Fruit fly (Drosophila melanogaster): ENCODE measurements around the gene sens-2.

Gene sens-2

DNA sequence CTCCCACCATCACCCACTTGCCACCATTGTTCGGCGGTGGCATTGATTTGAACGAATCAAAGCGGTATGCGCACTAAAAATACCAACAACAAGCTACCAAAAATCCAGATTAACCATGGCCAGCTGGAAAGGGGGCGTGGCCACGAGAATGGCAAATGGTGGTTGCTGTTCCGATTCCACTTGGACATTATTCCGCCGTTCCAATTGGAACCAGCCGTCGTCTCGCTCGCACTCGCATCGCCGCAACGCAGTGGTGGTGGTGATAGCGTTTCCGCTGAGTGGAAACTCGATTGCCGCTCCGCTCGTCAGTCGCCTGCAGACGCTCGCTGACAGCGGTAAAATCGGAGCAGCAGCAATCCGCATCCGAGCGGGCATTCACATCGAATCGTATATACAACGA is at the start of gene sens-2:
TSS of gene sens-2 (plus strand) at position 304 of the 400 bp plus-strand sequence.
- TF ChIP-seq CG13204 (GFP tag; optimal IDR thresholded peaks at IDR 0.05) (peak; percentile 9), Ets98B (GFP tag; IDR thresholded peaks at IDR 0.05) (no peak), CG4496 (GFP tag; IDR thresholded peaks at IDR 0.05) (peak; percentile 33; the same call in 1 of the 3 replicates), CG9948 (tag; optimal IDR thresholded peaks at IDR 0.05) (no peak)

DNA sequence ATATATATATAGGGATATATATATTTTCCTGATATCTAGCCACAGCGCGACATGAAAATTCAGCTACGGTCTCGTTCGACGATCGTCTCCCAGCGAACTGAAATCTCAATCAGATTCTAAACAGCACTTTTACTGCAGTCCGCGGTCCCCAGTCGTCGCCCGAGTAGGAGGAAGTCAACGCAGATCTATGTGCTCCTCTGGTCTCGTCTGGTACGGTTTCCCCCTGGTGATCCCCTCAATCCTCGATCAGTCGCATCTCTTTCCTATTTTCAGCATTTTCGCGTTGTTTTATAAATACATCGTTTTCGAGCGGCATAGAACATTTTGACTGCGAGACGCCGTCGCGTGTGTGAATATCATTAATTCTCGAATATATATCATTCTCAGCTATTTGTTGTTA is 49.1 kb upstream of the sens-2 start, which contains the start of gene LUBEL:
TSS of gene LUBEL (minus strand) at position 101 of the 400 bp plus-strand sequence.
- TF ChIP-seq rn (GFP tag; IDR thresholded peaks at IDR 0.05) (no peak), gl (tag; optimal IDR thresholded peaks at IDR 0.05) (no peak), CG32121 (GFP tag; IDR thresholded peaks at IDR 0.05) (0 out of 2 replicates have a peak, but pooled peaks have one; percentile 32), Snoo (tag; optimal IDR thresholded peaks at IDR 0.05) (no peak)

DNA sequence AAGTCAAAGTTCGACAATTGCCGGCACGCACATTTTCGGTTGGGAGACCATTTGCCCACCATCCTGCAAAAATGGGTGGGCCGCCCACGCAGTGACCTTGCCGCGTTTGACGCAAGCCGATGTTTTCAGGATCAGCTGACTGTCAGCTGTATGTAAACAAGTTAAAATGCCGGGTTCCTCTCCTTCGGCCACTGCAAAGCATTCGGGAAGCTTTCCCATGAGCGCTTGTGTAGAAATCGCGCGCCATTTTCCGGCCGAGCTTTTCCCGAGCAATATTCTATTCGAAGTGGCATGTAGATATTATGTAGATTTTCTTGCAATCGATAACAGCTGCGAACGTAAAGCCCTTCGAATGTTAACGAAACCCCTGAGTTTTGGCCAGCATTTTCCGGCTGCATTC is 48.1 kb upstream of the sens-2 start, which contains the start of gene CG17378:
TSS of gene CG17378 (plus strand) at position 397 of the 400 bp plus-strand sequence.
- TF ChIP-seq CG32121 (GFP tag; IDR thresholded peaks at IDR 0.05) (no peak), CG12605 (GFP tag; IDR thresholded peaks at IDR 0.05) (no peak), CG8159 (tag; optimal IDR thresholded peaks at IDR 0.05) (no peak), CG17806 (tag; optimal IDR thresholded peaks at IDR 0.05) (no peak), rn (GFP tag; IDR thresholded peaks at IDR 0.05) (no peak), Snoo (tag; optimal IDR thresholded peaks at IDR 0.05) (no peak), CG14655 (GFP tag; optimal IDR thresholded peaks at IDR 0.05) (no peak), D1 (tag; optimal IDR thresholded peaks at IDR 0.05) (no peak), EcR (GFP tag; optimal IDR thresholded peaks at IDR 0.05) (no peak), Ets98B (GFP tag; IDR thresholded peaks at IDR 0.05) (no peak), CG9948 (tag; optimal IDR thresholded peaks at IDR 0.05) (no peak), CG8301 (tag; optimal IDR thresholded peaks at IDR 0.05) (no peak), CG15710 (tag; optimal IDR thresholded peaks at IDR 0.05) (no peak), CG34367 (tag; optimal IDR thresholded peaks at IDR 0.05) (no peak), CG4496 (GFP tag; IDR thresholded peaks at IDR 0.05) (no peak), Pif1B (GFP tag; optimal IDR thresholded peaks at IDR 0.05) (no peak), gl (tag; optimal IDR thresholded peaks at IDR 0.05) (no peak), fd96Ca (GFP tag; IDR thresholded peaks at IDR 0.05) (no peak), CG10348 (GFP tag; IDR thresholded peaks at IDR 0.05) (no peak)

DNA sequence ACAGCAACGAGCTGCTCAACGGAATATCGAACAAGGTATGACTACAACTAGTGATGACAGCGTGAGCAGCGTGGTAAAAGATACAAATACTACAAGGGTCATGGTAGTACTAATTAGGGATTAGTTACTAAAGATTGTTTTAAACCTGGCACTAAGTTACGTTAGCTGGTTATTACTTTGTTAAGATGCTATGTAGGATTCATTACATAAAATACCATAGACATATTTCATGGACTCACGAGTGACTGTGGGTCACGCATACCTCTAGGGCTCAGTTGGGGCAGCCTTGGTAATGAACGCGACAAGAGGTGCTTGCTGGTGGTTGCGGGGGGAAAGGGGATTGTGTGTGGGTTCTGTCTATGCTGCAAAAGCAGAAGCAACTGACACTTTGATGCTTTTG is 46.9 kb upstream of the sens-2 start:
- TF ChIP-seq CG8301 (tag; optimal IDR thresholded peaks at IDR 0.05) (no peak), CG10348 (GFP tag; IDR thresholded peaks at IDR 0.05) (no peak), CG17806 (tag; optimal IDR thresholded peaks at IDR 0.05) (no peak), D1 (tag; optimal IDR thresholded peaks at IDR 0.05) (no peak), CG12605 (GFP tag; IDR thresholded peaks at IDR 0.05) (no peak), CG13204 (GFP tag; optimal IDR thresholded peaks at IDR 0.05) (no peak), CG14655 (GFP tag; optimal IDR thresholded peaks at IDR 0.05) (no peak), Pif1B (GFP tag; optimal IDR thresholded peaks at IDR 0.05) (no peak), fd96Ca (GFP tag; IDR thresholded peaks at IDR 0.05) (no peak), CG9948 (tag; optimal IDR thresholded peaks at IDR 0.05) (no peak), CG32121 (GFP tag; IDR thresholded peaks at IDR 0.05) (no peak), CG34367 (tag; optimal IDR thresholded peaks at IDR 0.05) (no peak), Snoo (tag; optimal IDR thresholded peaks at IDR 0.05) (no peak), CG8159 (tag; optimal IDR thresholded peaks at IDR 0.05) (no peak), rn (GFP tag; IDR thresholded peaks at IDR 0.05) (no peak), Pif1A (GFP tag; optimal IDR thresholded peaks at IDR 0.05) (no peak), gl (tag; optimal IDR thresholded peaks at IDR 0.05) (no peak), CG4496 (GFP tag; IDR thresholded peaks at IDR 0.05) (no peak)

DNA sequence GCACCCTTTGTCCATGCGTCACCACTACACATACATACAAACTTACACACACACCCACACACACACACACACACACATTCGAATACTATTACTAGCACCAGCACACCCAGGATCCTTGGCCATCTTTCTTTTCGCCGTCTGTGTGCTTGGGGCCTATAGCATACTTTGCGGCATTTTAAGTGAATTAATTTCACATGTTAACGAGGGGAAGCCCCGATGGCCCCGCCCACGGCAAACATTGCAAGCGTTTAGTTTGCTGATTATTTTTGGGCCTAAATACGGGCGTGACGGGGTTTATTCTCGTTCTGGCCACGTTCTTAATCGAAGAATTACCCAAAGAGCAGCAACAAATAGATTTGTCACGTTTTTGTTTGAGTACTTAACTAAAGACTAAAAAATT is 38.3 kb upstream of the sens-2 start:
- TF ChIP-seq CG32121 (GFP tag; IDR thresholded peaks at IDR 0.05): no peak
- TF ChIP-seq Ets98B (GFP tag; IDR thresholded peaks at IDR 0.05): no peak
- no peak for TF ChIP-seq fd96Ca (GFP tag; IDR thresholded peaks at IDR 0.05)
- TF ChIP-seq Snoo (tag; optimal IDR thresholded peaks at IDR 0.05): no peak
- no peak for TF ChIP-seq CG9948 (tag; optimal IDR thresholded peaks at IDR 0.05)
- no peak for TF ChIP-seq Pif1B (GFP tag; optimal IDR thresholded peaks at IDR 0.05)
- TF ChIP-seq CG4496 (GFP tag; IDR thresholded peaks at IDR 0.05): peak; percentile 65; the same call in 2 of the 3 replicates
- TF ChIP-seq CG34367 (tag; optimal IDR thresholded peaks at IDR 0.05): no peak
- TF ChIP-seq D1 (tag; optimal IDR thresholded peaks at IDR 0.05): no peak

DNA sequence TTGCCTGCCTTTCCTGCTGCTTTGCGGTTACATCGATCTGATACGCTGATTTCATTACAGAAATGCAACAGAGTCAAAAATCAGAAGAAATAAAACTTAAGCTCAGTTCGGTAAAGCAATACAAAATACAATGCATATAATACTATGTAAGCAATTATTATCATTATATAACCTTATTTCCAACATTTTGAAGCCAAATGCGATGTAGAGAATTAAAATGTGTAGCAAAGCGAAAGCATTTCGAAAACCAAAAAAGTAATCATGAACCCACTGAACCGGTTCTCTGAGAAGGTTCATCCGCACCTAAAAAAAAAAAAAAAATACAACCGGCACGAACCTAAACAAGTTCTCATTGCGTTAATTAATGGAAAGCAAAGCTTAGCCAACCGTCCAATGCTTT is 37.5 kb upstream of the sens-2 start:
- TF ChIP-seq EcR (GFP tag; optimal IDR thresholded peaks at IDR 0.05) (peak; percentile 22), CG32121 (GFP tag; IDR thresholded peaks at IDR 0.05) (no peak)

DNA sequence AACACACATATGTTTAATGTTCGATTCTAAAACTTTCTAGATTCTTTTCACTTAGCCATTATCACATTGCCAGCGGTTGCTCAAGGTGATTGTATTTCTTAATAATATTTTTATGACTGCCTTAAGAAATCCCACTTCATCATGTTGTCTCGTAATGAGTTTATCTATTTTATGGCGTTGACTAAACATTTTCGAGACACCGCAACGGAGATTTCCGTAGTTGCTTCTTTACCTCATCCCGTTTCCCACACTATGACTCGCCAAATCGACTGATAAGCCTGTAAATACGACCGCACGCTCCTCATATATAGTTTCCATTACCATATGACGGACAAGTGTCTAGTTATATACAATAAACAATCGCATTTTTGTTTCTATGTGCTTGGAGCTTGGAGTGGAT is 36.2 kb upstream of the sens-2 start:
- no peak for TF ChIP-seq rn (GFP tag; IDR thresholded peaks at IDR 0.05)
- TF ChIP-seq CG34367 (tag; optimal IDR thresholded peaks at IDR 0.05): no peak
- no peak for TF ChIP-seq EcR (GFP tag; optimal IDR thresholded peaks at IDR 0.05)
- TF ChIP-seq Ets98B (GFP tag; IDR thresholded peaks at IDR 0.05): no peak
- no peak for TF ChIP-seq CG14655 (GFP tag; optimal IDR thresholded peaks at IDR 0.05)
- no peak for TF ChIP-seq CG17806 (tag; optimal IDR thresholded peaks at IDR 0.05)
- TF ChIP-seq D1 (tag; optimal IDR thresholded peaks at IDR 0.05): no peak
- TF ChIP-seq Pif1A (GFP tag; optimal IDR thresholded peaks at IDR 0.05): no peak
- no peak for TF ChIP-seq CG12605 (GFP tag; IDR thresholded peaks at IDR 0.05)
- no peak for TF ChIP-seq gl (tag; optimal IDR thresholded peaks at IDR 0.05)
- TF ChIP-seq Pif1B (GFP tag; optimal IDR thresholded peaks at IDR 0.05): no peak
- no peak for TF ChIP-seq Snoo (tag; optimal IDR thresholded peaks at IDR 0.05)
- TF ChIP-seq CG15710 (tag; optimal IDR thresholded peaks at IDR 0.05): no peak
